Worm (Caenorhabditis elegans): Measurements from ENCODE around the gene F43C11.7.

DNA sequence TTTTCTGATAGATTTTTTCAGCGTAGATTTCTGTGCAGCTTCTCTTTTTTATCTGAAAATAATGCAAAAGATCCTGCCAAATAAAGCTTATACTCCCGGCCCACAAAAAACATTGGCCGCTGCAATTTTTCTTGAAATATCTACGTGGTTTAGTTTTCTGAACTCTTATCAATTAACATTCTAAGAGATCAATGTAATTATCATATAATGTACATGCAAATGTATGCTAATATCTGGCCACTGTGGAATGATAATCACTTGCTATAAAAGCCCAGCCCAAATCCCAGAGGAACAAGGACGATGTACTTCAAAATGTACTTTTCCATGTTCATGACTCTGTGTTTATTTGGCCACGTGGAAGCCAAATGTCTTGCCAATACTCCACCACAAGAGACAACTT is 18.8 kb downstream of the F43C11.7 start, which contains the start of gene F43C11.2:
- TF ChIP-seq tab-1 (GFP tag; IDR thresholded peaks at IDR 0.05) (no peak), ztf-23 (GFP tag; IDR thresholded peaks at IDR 0.05) (no peak), T22C8.4 (GFP tag; IDR thresholded peaks at IDR 0.05) (no peak), flt-1 (GFP tag; IDR thresholded peaks at IDR 0.05) (no peak), klf-2 (GFP tag; conservative IDR thresholded peaks at IDR 0.05) (no peak), cog-1 (tag; optimal IDR thresholded peaks at IDR 0.05) (no peak)
